Fruit fly (Drosophila melanogaster) whole organism, embryonic: ENCODE results near the gene Tti1.
A peak's percentile ranks its signal among the peaks of the same experiment; 100 is the strongest.

ENCODE experiments used
- Ada2b ChIP-seq: fragments of 200-800 bp; sonication (Bioruptor generic); IDR thresholded peaks from 2 replicates; pipeline ENCODE4 v1.3.6; 2022; ENCODE audit warnings: missing biosample characterization, missing genetic modification characterization
- Asciz ChIP-seq: fragments of 200-800 bp; sonication (Bioruptor generic); optimal IDR thresholded peaks from 2 replicates; lab custom pipeline; 2017; ENCODE audit warnings: missing biosample characterization, mild to moderate bottlenecking, missing genetic modification characterization, missing genetic modification reagents
- Bteb2 ChIP-seq: fragments of 200-800 bp; sonication (Bioruptor generic); optimal IDR thresholded peaks from 2 replicates; lab custom pipeline; 2016; ENCODE audit warnings: missing biosample characterization, missing genetic modification characterization
- CG10959 ChIP-seq: fragments of 200-800 bp; sonication (Bioruptor generic); IDR thresholded peaks from 2 replicates; pipeline ENCODE4 v1.3.6; 2022; ENCODE audit warnings: missing biosample characterization, missing genetic modification characterization
- CG12744 ChIP-seq: fragments of 200-800 bp; sonication (Bioruptor generic); optimal IDR thresholded peaks from 2 replicates; lab custom pipeline; 2016; ENCODE audit warnings: missing biosample characterization, missing genetic modification characterization
- CG12942 ChIP-seq: fragments of 200-800 bp; sonication (Bioruptor generic); optimal IDR thresholded peaks from 3 replicates; lab custom pipeline; 2016; ENCODE audit warnings: missing biosample characterization, missing genetic modification characterization
- CG13775 ChIP-seq: fragments of 200-800 bp; sonication (Bioruptor generic); optimal IDR thresholded peaks from 3 replicates; lab custom pipeline; 2017; ENCODE audit warnings: missing biosample characterization, mild to moderate bottlenecking, missing genetic modification characterization
- CG1529 ChIP-seq: fragments of 200-800 bp; sonication (Bioruptor generic); optimal IDR thresholded peaks from 3 replicates; lab custom pipeline; 2018; ENCODE audit warnings: missing biosample characterization, missing genetic modification characterization
- CG15479 ChIP-seq: fragments of 200-800 bp; sonication (Bioruptor generic); optimal IDR thresholded peaks from 3 replicates; lab custom pipeline; 2019; ENCODE audit warnings: missing biosample characterization, mild to moderate bottlenecking, missing genetic modification characterization, moderate library complexity
- CG1603 ChIP-seq: fragments of 200-800 bp; sonication (Bioruptor generic); optimal IDR thresholded peaks from 2 replicates; lab custom pipeline; 2019; ENCODE audit warnings: missing biosample characterization, mild to moderate bottlenecking, missing genetic modification characterization, moderate library complexity
- CG17829 ChIP-seq: fragments of 200-800 bp; optimal IDR thresholded peaks from 2 replicates; lab custom pipeline; 2019; ENCODE audit warnings: missing biosample characterization, mild to moderate bottlenecking, missing genetic modification characterization, moderate library complexity
- CG18011 ChIP-seq: fragments of 200-800 bp; sonication (Bioruptor generic); optimal IDR thresholded peaks from 2 replicates; lab custom pipeline; 2017; ENCODE audit warnings: missing biosample characterization, missing genetic modification characterization, mild to moderate bottlenecking, moderate library complexity, missing genotype
- CG18764 ChIP-seq: fragments of 200-800 bp; sonication (Bioruptor generic); optimal IDR thresholded peaks from 3 replicates; lab custom pipeline; 2016; ENCODE audit warnings: missing biosample characterization, missing genetic modification characterization
- CG2875 ChIP-seq: fragments of 200-800 bp; sonication (Bioruptor generic); optimal IDR thresholded peaks from 2 replicates; lab custom pipeline; 2017; ENCODE audit warnings: missing biosample characterization, mild to moderate bottlenecking, missing genetic modification characterization, missing genetic modification reagents
- CG30403 ChIP-seq: fragments of 200-800 bp; sonication (Bioruptor generic); optimal IDR thresholded peaks from 3 replicates; lab custom pipeline; 2016; ENCODE audit warnings: missing biosample characterization, missing genetic modification characterization
- CG3065 ChIP-seq: fragments of 200-800 bp; sonication (Bioruptor generic); optimal IDR thresholded peaks from 2 replicates; lab custom pipeline; 2016; ENCODE audit warnings: missing biosample characterization, missing genetic modification characterization
- CG31365 ChIP-seq: fragments of 200-800 bp; sonication (Bioruptor generic); optimal IDR thresholded peaks from 2 replicates; lab custom pipeline; 2018; ENCODE audit warnings: missing biosample characterization, mild to moderate bottlenecking, missing genetic modification characterization
- CG34422 ChIP-seq: fragments of 200-800 bp; sonication (Bioruptor generic); IDR thresholded peaks from 3 replicates; pipeline ENCODE4 v1.3.6; 2022; ENCODE audit warnings: missing biosample characterization, missing genetic modification characterization
- CG6654 ChIP-seq: fragments of 200-800 bp; sonication (Bioruptor generic); optimal IDR thresholded peaks from 2 replicates; lab custom pipeline; 2017; ENCODE audit warnings: missing biosample characterization, mild to moderate bottlenecking, missing genetic modification characterization
- CG7786 ChIP-seq: fragments of 200-800 bp; sonication (Bioruptor generic); optimal IDR thresholded peaks from 2 replicates; lab custom pipeline; 2016; ENCODE audit warnings: missing biosample characterization, missing genetic modification characterization
- CG8478 ChIP-seq: fragments of >200 bp; optimal IDR thresholded peaks from 2 replicates; lab custom pipeline; 2018
- CG9932 ChIP-seq: fragments of 200-800 bp; sonication (Bioruptor generic); IDR thresholded peaks from 2 replicates; pipeline ENCODE4 v1.3.6; 2022; ENCODE audit warnings: missing biosample characterization, missing genetic modification characterization
- CHES-1-like ChIP-seq: fragments of 200-800 bp; sonication (Bioruptor generic); optimal IDR thresholded peaks from 2 replicates; lab custom pipeline; 2016; ENCODE audit warnings: missing biosample characterization, missing genetic modification characterization
- Eip74EF ChIP-seq, 2 experiments: fragments of 200-800 bp in 1 of 2; fragments of >200 bp in 1 of 2; sonication (Bioruptor generic) in 1 of 2; optimal IDR thresholded peaks; 2 replicates each; lab custom pipeline; 2017 to 2019; ENCODE audit warnings: missing biosample characterization in 2 of 2, missing genetic modification characterization in 2 of 2, mild to moderate bottlenecking in 1 of 2, moderate library complexity in 1 of 2
- Gug ChIP-seq: fragments of 200-800 bp; sonication (Bioruptor generic); IDR thresholded peaks from 4 replicates; pipeline ENCODE4 v1.3.6; 2022; ENCODE audit warnings: missing biosample characterization, missing genetic modification characterization
- H15 ChIP-seq: fragments of 200-800 bp; sonication (Bioruptor generic); IDR thresholded peaks from 3 replicates; pipeline ENCODE4 v1.3.6; 2022; ENCODE audit warnings: missing biosample characterization, missing genetic modification characterization
- Med ChIP-seq: fragments of 200-800 bp; sonication (Bioruptor generic); peaks from one replicate; lab custom pipeline; 2016; ENCODE audit warnings: missing biosample characterization, missing genetic modification characterization, mild to moderate bottlenecking, inconsistent platforms, moderate library complexity
- PHDP ChIP-seq: fragments of 200-800 bp; sonication (Bioruptor generic); optimal IDR thresholded peaks from 3 replicates; lab custom pipeline; 2018; ENCODE audit warnings: missing biosample characterization, mild to moderate bottlenecking, missing genetic modification characterization, moderate library complexity
- Ptx1 ChIP-seq: fragments of 200-800 bp; sonication (Bioruptor generic); IDR thresholded peaks from 2 replicates; pipeline ENCODE4 v1.3.6; 2022; ENCODE audit warnings: missing biosample characterization, missing genetic modification characterization
- Scr ChIP-seq: fragments of 200-800 bp; sonication (Bioruptor generic); IDR thresholded peaks from 2 replicates; pipeline ENCODE4 v1.3.6; 2022; ENCODE audit warnings: missing biosample characterization, missing genetic modification characterization; ENCODE audit not compliant: partially characterized antibody
- Sin3A ChIP-seq: fragments of >200 bp; optimal IDR thresholded peaks from 2 replicates; lab custom pipeline; 2018
- Sry-β ChIP-seq: fragments of 200-800 bp; sonication (Bioruptor generic); optimal IDR thresholded peaks from 2 replicates; lab custom pipeline; 2018; ENCODE audit warnings: missing biosample characterization, mild to moderate bottlenecking, missing genetic modification characterization, moderate library complexity
- Xrp1 ChIP-seq: fragments of 200-800 bp; sonication (Bioruptor generic); IDR thresholded peaks from 2 replicates; pipeline ENCODE4 v1.3.6; 2022; ENCODE audit warnings: missing biosample characterization, missing genetic modification characterization
- ac ChIP-seq: fragments of 200-800 bp; sonication (Bioruptor generic); optimal IDR thresholded peaks from 3 replicates; lab custom pipeline; 2017; ENCODE audit warnings: missing biosample characterization, mild to moderate bottlenecking, missing genetic modification characterization
- ase ChIP-seq: fragments of 200-800 bp; sonication (Bioruptor generic); IDR thresholded peaks from 3 replicates; pipeline ENCODE4 v1.3.6; 2022; ENCODE audit warnings: missing biosample characterization, missing genetic modification characterization
- bowl ChIP-seq: fragments of 200-800 bp; sonication (Bioruptor generic); IDR thresholded peaks from 2 replicates; pipeline ENCODE4 v1.3.6; 2022; ENCODE audit warnings: missing biosample characterization, missing genetic modification characterization
- cg ChIP-seq: fragments of 200-800 bp; sonication (Bioruptor generic); optimal IDR thresholded peaks from 3 replicates; lab custom pipeline; 2019; ENCODE audit warnings: missing biosample characterization, mild to moderate bottlenecking, missing genetic modification characterization, moderate library complexity
- dimm ChIP-seq: fragments of 200-800 bp; sonication (Bioruptor generic); IDR thresholded peaks from 2 replicates; pipeline ENCODE4 v1.3.6; 2022; ENCODE audit warnings: missing biosample characterization, missing genetic modification characterization
- ems ChIP-seq: fragments of 200-800 bp; sonication (Bioruptor generic); optimal IDR thresholded peaks from 3 replicates; lab custom pipeline; 2016; ENCODE audit warnings: missing biosample characterization, missing genetic modification characterization
- fd102C ChIP-seq: fragments of 200-800 bp; sonication (Bioruptor generic); optimal IDR thresholded peaks from 2 replicates; lab custom pipeline; 2018; ENCODE audit warnings: missing biosample characterization, mild to moderate bottlenecking, missing genetic modification characterization, moderate library complexity
- gfzf ChIP-seq: fragments of 200-800 bp; sonication (Bioruptor generic); optimal IDR thresholded peaks from 2 replicates; lab custom pipeline; 2016; ENCODE audit warnings: missing biosample characterization, mild to moderate bottlenecking, missing genetic modification characterization, moderate library complexity
- hth ChIP-seq: fragments of >200 bp; optimal IDR thresholded peaks from 2 replicates; lab custom pipeline; 2017; ENCODE audit warnings: inconsistent platforms
- maf-S ChIP-seq: fragments of 200-800 bp; sonication (Bioruptor generic); optimal IDR thresholded peaks from 2 replicates; lab custom pipeline; 2016; ENCODE audit warnings: missing biosample characterization, missing genetic modification characterization
- odd ChIP-seq: fragments of 200-800 bp; sonication (Bioruptor generic); optimal IDR thresholded peaks from 2 replicates; lab custom pipeline; 2017; ENCODE audit warnings: missing biosample characterization, mild to moderate bottlenecking, missing genetic modification characterization
- pan ChIP-seq, 4 experiments: fragments of >200 bp in 3 of 4; fragments of 200-800 bp in 1 of 4; sonication (Bioruptor generic) in 1 of 4; optimal IDR thresholded peaks in 3 of 4; IDR thresholded peaks in 1 of 4; 2 replicates each; pipeline versions ENCODE4 v1.3.6 to Lab custom; 2017 to 2022; ENCODE audit warnings: missing biosample characterization in 2 of 4, missing genetic modification characterization in 2 of 4, mixed read lengths in 1 of 4
- phol ChIP-seq: fragments of 200-800 bp; sonication (Bioruptor generic); optimal IDR thresholded peaks from 3 replicates; lab custom pipeline; 2018; ENCODE audit warnings: missing biosample characterization, mild to moderate bottlenecking, missing genetic modification characterization, moderate library complexity
- pzg ChIP-seq: fragments of 200-800 bp; sonication (Bioruptor generic); optimal IDR thresholded peaks from 3 replicates; lab custom pipeline; 2018; ENCODE audit warnings: missing biosample characterization, mild to moderate bottlenecking, missing genetic modification characterization, moderate library complexity
- sc ChIP-seq, 3 experiments: fragments of >200 bp in 2 of 3; fragments of 200-800 bp in 1 of 3; sonication (Bioruptor generic) in 1 of 3; optimal IDR thresholded peaks; 2 replicates in 2 of 3; 3 replicates in 1 of 3; lab custom pipeline; 2017; ENCODE audit warnings: mild to moderate bottlenecking in 1 of 3, missing biosample characterization in 1 of 3, missing genetic modification characterization in 1 of 3, missing genetic modification reagents in 1 of 3
- tll ChIP-seq, 2 experiments: fragments of 200-800 bp in 1 of 2; fragments of >200 bp in 1 of 2; sonication (Bioruptor generic) in 1 of 2; optimal IDR thresholded peaks; 2 replicates each; lab custom pipeline; 2017 to 2019; ENCODE audit warnings: missing biosample characterization in 2 of 2, missing genetic modification characterization in 2 of 2, mild to moderate bottlenecking in 1 of 2, moderate library complexity in 1 of 2
- vfl ChIP-seq: fragments of 200-800 bp; sonication (Bioruptor generic); optimal IDR thresholded peaks from 2 replicates; lab custom pipeline; 2016; ENCODE audit warnings: missing biosample characterization, missing genetic modification characterization
- z ChIP-seq: fragments of 200-800 bp; sonication (Bioruptor generic); IDR thresholded peaks from 3 replicates; pipeline ENCODE4 v1.3.6; 2022; ENCODE audit warnings: missing biosample characterization, missing genetic modification characterization

The Tti1 gene

dm6 chr3R:9702567-9702966 lies 51.9 kb downstream of the Tti1 start (continued):
- TF ChIP-seq pan (optimal IDR thresholded peaks at IDR 0.05; lab: Kevin White, UChicago) (no peak), pan (GFP tag; optimal IDR thresholded peaks at IDR 0.05 in 1 of 2, IDR thresholded peaks at IDR 0.05 in 1 of 2) (no peak), fd102C (GFP tag; lab: Kevin White, UChicago) (peak; percentile 78), cg (GFP tag; lab: Kevin White, UChicago) (peak; percentile 7), H15 (no peak), CG10959 (GFP tag; lab: Robert Waterston, UW) (no peak), pzg (GFP tag; lab: Kevin White, UChicago) (peak; percentile 6), CG1603 (peak; percentile 89), Bteb2 (GFP tag; lab: Kevin White, UChicago) (peak; percentile 81), z (GFP tag; lab: Robert Waterston, UW) (no peak), ase (GFP tag; lab: Robert Waterston, UW) (no peak), Sry-β (GFP tag; lab: Kevin White, UChicago) (peak; percentile 29), CG2875 (GFP tag; lab: Kevin White, UChicago) (peak; percentile 86), CG3065 (GFP tag; lab: Kevin White, UChicago) (peak; percentile 69), bowl (GFP tag; lab: Robert Waterston, UW) (no peak), CG34422 (GFP tag; lab: Robert Waterston, UW) (no peak), Eip74EF (GFP tag; optimal IDR thresholded peaks at IDR 0.05; lab: Kevin White, UChicago) (peak in 1 of 2 experiments; percentile 94), CG17829 (tag; lab: Kevin White, UChicago) (peak; percentile 86), Ada2b (GFP tag; lab: Robert Waterston, UW) (no peak), CG8478 (lab: Kevin White, UChicago) (no peak), vfl (GFP tag; lab: Kevin White, UChicago) (peak; percentile 81), gfzf (GFP tag; lab: Kevin White, UChicago) (no peak), CG6654 (peak; percentile 82), maf-S (GFP tag; lab: Kevin White, UChicago) (peak; percentile 78), odd (GFP tag; lab: Kevin White, UChicago) (peak; percentile 89), CG7786 (GFP tag; lab: Kevin White, UChicago) (peak; percentile 61), Ptx1 (no peak), dimm (no peak), Scr (no peak), CG9932 (GFP tag; lab: Robert Waterston, UW) (no peak), CG12744 (GFP tag; lab: Kevin White, UChicago) (peak; percentile 87), Sin3A (no peak), CG18011 (GFP tag; lab: Kevin White, UChicago) (peak; percentile 76), CG1529 (GFP tag; lab: Kevin White, UChicago) (peak; percentile 85), Asciz (GFP tag; lab: Kevin White, UChicago) (peak; percentile 89), hth (lab: Kevin White, UChicago) (no peak), sc (optimal IDR thresholded peaks at IDR 0.05; lab: Kevin White, UChicago) (no peak), sc (GFP tag; optimal IDR thresholded peaks at IDR 0.05; lab: Kevin White, UChicago) (peak; percentile 79), CHES-1-like (GFP tag; lab: Kevin White, UChicago) (peak; percentile 79), phol (peak; percentile 88), PHDP (peak; percentile 95), CG12942 (GFP tag; lab: Kevin White, UChicago) (peak; percentile 76), Med (GFP tag; lab: Kevin White, UChicago) (peak; percentile 98), tll (GFP tag; optimal IDR thresholded peaks at IDR 0.05; lab: Kevin White, UChicago) (peak in 1 of 2 experiments; percentile 86), CG13775 (peak; percentile 73), Xrp1 (GFP tag; lab: Robert Waterston, UW) (no peak), CG15479 (GFP tag; lab: Kevin White, UChicago) (peak; percentile 58), CG18764 (GFP tag; lab: Kevin White, UChicago) (peak; percentile 86), ems (GFP tag; lab: Kevin White, UChicago) (peak; percentile 85), Gug (GFP tag; lab: Robert Waterston, UW) (peak; percentile 77), CG30403 (GFP tag; lab: Kevin White, UChicago) (peak; percentile 88), ac (GFP tag; lab: Kevin White, UChicago) (peak; percentile 82), CG31365 (tag; lab: Kevin White, UChicago) (peak; percentile 83)
